Worm (Caenorhabditis elegans) whole organism, L3 larva: ENCODE measurements around the gene aat-6.

Experiments used
- elt-2 ChIP-seq: sonication (generic microtip); optimal IDR thresholded peaks from 2 replicates; lab custom pipeline; 2016; ENCODE audit warnings: missing genetic modification reagents, mild to moderate bottlenecking, missing genetic modification characterization, missing compliant biosample characterization
- elt-3 ChIP-seq, 3 experiments: fragments of 150-350 bp in 1 of 3; sonication (generic microtip) in 2 of 3; optimal IDR thresholded peaks; 2 replicates in 2 of 3; 4 replicates in 1 of 3; lab custom pipeline; 2014 to 2017; ENCODE audit warnings: missing biosample characterization in 3 of 3, missing genetic modification characterization in 3 of 3
- nhr-237 ChIP-seq: fragments of 150-350 bp; optimal IDR thresholded peaks from 2 replicates; lab custom pipeline; 2014; ENCODE audit warnings: missing biosample characterization, missing genetic modification characterization
- pha-4 ChIP-seq: fragments of 150-350 bp; optimal IDR thresholded peaks from 2 replicates; lab custom pipeline; 2014; ENCODE audit warnings: missing biosample characterization, missing genetic modification reagents, missing genetic modification characterization

DNA sequence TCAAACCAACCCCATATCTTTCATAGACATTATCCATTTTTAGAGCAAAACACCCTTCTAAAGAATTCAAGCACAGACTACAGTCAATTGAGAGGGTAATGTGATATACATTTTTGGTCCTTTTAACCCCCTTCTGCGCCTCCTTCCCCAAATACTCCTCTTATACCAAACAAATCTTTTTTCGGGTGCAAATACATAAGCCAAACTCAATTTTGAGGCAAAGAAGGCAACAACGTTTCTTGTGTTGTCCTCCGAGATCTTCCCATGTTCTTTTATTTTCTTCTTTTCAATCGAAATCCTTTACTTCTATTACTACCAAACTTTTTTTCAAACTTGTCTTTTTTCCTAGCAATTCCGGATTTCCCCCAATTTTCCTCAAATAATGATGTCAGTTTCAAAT is 15.5 kb downstream of the aat-6 start:
- TF ChIP-seq pha-4 (tag; lab: Kevin White, UChicago) = no peak
- no peak for TF ChIP-seq elt-3 (tag; optimal IDR thresholded peaks at IDR 0.05; lab: Kevin White, UChicago)
- no peak for TF ChIP-seq elt-2
- TF ChIP-seq nhr-237 (tag; lab: Kevin White, UChicago) = no peak
